Fruit fly (Drosophila melanogaster) whole organism, embryonic: ENCODE measurements around the gene Tsc1.

Experiments used
- Bdp1 ChIP-seq: fragments of 200-800 bp; sonication (Bioruptor generic); optimal IDR thresholded peaks from 3 replicates; lab custom pipeline; 2016; ENCODE audit warnings: missing biosample characterization, missing genetic modification characterization
- C15 ChIP-seq: fragments of 200-800 bp; sonication (Bioruptor generic); IDR thresholded peaks from 3 replicates; pipeline ENCODE4 v1.3.6; 2022; ENCODE audit warnings: missing biosample characterization, missing genetic modification characterization
- CG10209 ChIP-seq: fragments of 200-800 bp; sonication (Bioruptor generic); optimal IDR thresholded peaks from 3 replicates; lab custom pipeline; 2017; ENCODE audit warnings: missing biosample characterization, mild to moderate bottlenecking, missing genetic modification characterization, missing genetic modification reagents
- CG10274 ChIP-seq: fragments of 200-800 bp; sonication (Bioruptor generic); optimal IDR thresholded peaks from 3 replicates; lab custom pipeline; 2017; ENCODE audit warnings: missing biosample characterization, mild to moderate bottlenecking, missing genetic modification characterization
- CG10462 ChIP-seq: fragments of 200-800 bp; sonication (Bioruptor generic); optimal IDR thresholded peaks from 2 replicates; lab custom pipeline; 2016; ENCODE audit warnings: missing biosample characterization, missing genetic modification characterization
- CG11093 ChIP-seq: fragments of 200-800 bp; sonication (Bioruptor generic); IDR thresholded peaks from 3 replicates; pipeline ENCODE4 v1.3.6; 2022; ENCODE audit warnings: missing biosample characterization, missing genetic modification characterization
- CG11696 ChIP-seq: fragments of 200-800 bp; sonication (Bioruptor generic); IDR thresholded peaks from 2 replicates; pipeline ENCODE4 v1.3.6; 2022; ENCODE audit warnings: missing biosample characterization, missing genetic modification characterization
- CG15011 ChIP-seq: fragments of 200-800 bp; sonication (Bioruptor generic); optimal IDR thresholded peaks from 3 replicates; lab custom pipeline; 2018; ENCODE audit warnings: missing biosample characterization, mild to moderate bottlenecking, missing genetic modification characterization
- CG17359 ChIP-seq: fragments of 200-800 bp; sonication (Bioruptor generic); optimal IDR thresholded peaks from 3 replicates; lab custom pipeline; 2018; ENCODE audit warnings: missing biosample characterization, mild to moderate bottlenecking, missing genetic modification characterization, moderate library complexity
- CG17612 ChIP-seq: fragments of 200-800 bp; sonication (Bioruptor generic); IDR thresholded peaks from 2 replicates; pipeline ENCODE4 v1.3.6; 2022; ENCODE audit warnings: missing biosample characterization, missing genetic modification characterization
- CG2678 ChIP-seq: fragments of 200-800 bp; sonication (Bioruptor generic); optimal IDR thresholded peaks from 3 replicates; lab custom pipeline; 2019; ENCODE audit warnings: missing biosample characterization, mild to moderate bottlenecking, missing genetic modification characterization, moderate library complexity
- CG3281 ChIP-seq: fragments of 200-800 bp; sonication (Bioruptor generic); optimal IDR thresholded peaks from 3 replicates; lab custom pipeline; 2017; ENCODE audit warnings: missing biosample characterization, mild to moderate bottlenecking, missing genetic modification characterization
- CG6654 ChIP-seq: fragments of 200-800 bp; sonication (Bioruptor generic); optimal IDR thresholded peaks from 2 replicates; lab custom pipeline; 2017; ENCODE audit warnings: missing biosample characterization, mild to moderate bottlenecking, missing genetic modification characterization
- CG7786 ChIP-seq: fragments of 200-800 bp; sonication (Bioruptor generic); optimal IDR thresholded peaks from 2 replicates; lab custom pipeline; 2016; ENCODE audit warnings: missing biosample characterization, missing genetic modification characterization
- Chrac-16 ChIP-seq: fragments of 200-800 bp; sonication (Bioruptor generic); optimal IDR thresholded peaks from 3 replicates; lab custom pipeline; 2016; ENCODE audit warnings: missing biosample characterization, missing genetic modification characterization
- CrebB ChIP-seq: fragments of 200-800 bp; sonication (Bioruptor generic); optimal IDR thresholded peaks from 3 replicates; lab custom pipeline; 2018; ENCODE audit warnings: missing biosample characterization, mild to moderate bottlenecking, missing genetic modification characterization
- Dip3 ChIP-seq: fragments of 200-800 bp; sonication (Bioruptor generic); optimal IDR thresholded peaks from 3 replicates; lab custom pipeline; 2016; ENCODE audit warnings: missing biosample characterization, missing genetic modification characterization
- Ets65A ChIP-seq: fragments of 200-800 bp; sonication (Bioruptor generic); peaks from one replicate; lab custom pipeline; 2016; ENCODE audit warnings: missing biosample characterization, missing genetic modification characterization
- Gsc ChIP-seq: fragments of 200-800 bp; sonication (Bioruptor generic); IDR thresholded peaks from 2 replicates; pipeline ENCODE4 v1.3.6; 2022; ENCODE audit warnings: missing biosample characterization, missing genetic modification characterization
- H15 ChIP-seq: fragments of 200-800 bp; sonication (Bioruptor generic); IDR thresholded peaks from 3 replicates; pipeline ENCODE4 v1.3.6; 2022; ENCODE audit warnings: missing biosample characterization, missing genetic modification characterization
- Hand ChIP-seq: fragments of 200-800 bp; sonication (Bioruptor generic); optimal IDR thresholded peaks from 2 replicates; lab custom pipeline; 2017; ENCODE audit warnings: mild to moderate bottlenecking, missing biosample characterization, missing genetic modification reagents, missing genetic modification characterization
- HmgD ChIP-seq: fragments of 200-800 bp; sonication (Bioruptor generic); optimal IDR thresholded peaks from 3 replicates; lab custom pipeline; 2016; ENCODE audit warnings: missing biosample characterization, missing genetic modification characterization
- Hmx ChIP-seq: fragments of 200-800 bp; sonication (Bioruptor generic); optimal IDR thresholded peaks from 2 replicates; lab custom pipeline; 2016; ENCODE audit warnings: missing biosample characterization, missing genetic modification characterization
- Hr39 ChIP-seq: fragments of >200 bp; optimal IDR thresholded peaks from 2 replicates; lab custom pipeline; 2017
- Lim3 ChIP-seq: fragments of 200-800 bp; sonication (Bioruptor generic); IDR thresholded peaks from 2 replicates; pipeline ENCODE4 v1.3.6; 2022; ENCODE audit warnings: missing biosample characterization, missing genetic modification characterization
- Max ChIP-seq: fragments of 200-800 bp; sonication (Bioruptor generic); optimal IDR thresholded peaks from 2 replicates; lab custom pipeline; 2016; ENCODE audit warnings: missing biosample characterization, mild to moderate bottlenecking, missing genetic modification characterization
- Meics ChIP-seq: fragments of 200-800 bp; sonication (Bioruptor generic); optimal IDR thresholded peaks from 2 replicates; lab custom pipeline; 2017; ENCODE audit warnings: missing biosample characterization, mild to moderate bottlenecking, missing genetic modification characterization
- Myb ChIP-seq: fragments of 200-800 bp; sonication (Bioruptor generic); optimal IDR thresholded peaks from 2 replicates; lab custom pipeline; 2016; ENCODE audit warnings: missing biosample characterization, missing genetic modification characterization
- NFAT ChIP-seq: fragments of 200-800 bp; sonication (Bioruptor generic); IDR thresholded peaks from 2 replicates; pipeline ENCODE4 v1.3.6; 2022; ENCODE audit warnings: missing biosample characterization, missing genetic modification characterization
- ac ChIP-seq: fragments of 200-800 bp; sonication (Bioruptor generic); optimal IDR thresholded peaks from 3 replicates; lab custom pipeline; 2017; ENCODE audit warnings: missing biosample characterization, mild to moderate bottlenecking, missing genetic modification characterization
- ap ChIP-seq: fragments of 200-800 bp; sonication (Bioruptor generic); IDR thresholded peaks from 2 replicates; pipeline ENCODE4 v1.3.6; 2022; ENCODE audit warnings: missing biosample characterization, missing genetic modification characterization
- bsh ChIP-seq, 2 experiments: fragments of 200-800 bp; sonication (Bioruptor generic); optimal IDR thresholded peaks; 2 replicates each; lab custom pipeline; 2017 to 2018; ENCODE audit warnings: mild to moderate bottlenecking in 2 of 2, missing biosample characterization in 2 of 2, missing genetic modification characterization in 2 of 2, moderate library complexity in 1 of 2
- dan ChIP-seq: fragments of 200-800 bp; sonication (Bioruptor generic); IDR thresholded peaks from 2 replicates; pipeline ENCODE4 v1.3.6; 2022; ENCODE audit warnings: missing biosample characterization, missing genetic modification characterization
- ewg ChIP-seq: fragments of 200-800 bp; sonication (Bioruptor generic); optimal IDR thresholded peaks from 3 replicates; lab custom pipeline; 2017; ENCODE audit warnings: mild to moderate bottlenecking, missing biosample characterization, missing genetic modification reagents, missing genetic modification characterization
- ftz-f1 ChIP-seq: fragments of 200-800 bp; sonication (Bioruptor generic); optimal IDR thresholded peaks from 2 replicates; lab custom pipeline; 2016; ENCODE audit warnings: missing biosample characterization, missing genetic modification characterization
- gro ChIP-seq: fragments of 200-800 bp; sonication (Bioruptor generic); optimal IDR thresholded peaks from 2 replicates; lab custom pipeline; 2016; ENCODE audit warnings: missing biosample characterization, missing genetic modification characterization
- h ChIP-seq: fragments of >200 bp; optimal IDR thresholded peaks from 2 replicates; lab custom pipeline; 2017
- hb ChIP-seq: fragments of 200-800 bp; sonication (Bioruptor generic); IDR thresholded peaks from 3 replicates; pipeline ENCODE4 v1.3.6; 2022; ENCODE audit warnings: missing biosample characterization, missing genetic modification characterization; ENCODE audit not compliant: partially characterized antibody
- knrl ChIP-seq: fragments of 200-800 bp; sonication (Bioruptor generic); IDR thresholded peaks from 3 replicates; pipeline ENCODE4 v1.3.6; 2022; ENCODE audit warnings: missing biosample characterization, missing genetic modification characterization; ENCODE audit not compliant: partially characterized antibody
- mld ChIP-seq: fragments of 200-800 bp; sonication (Bioruptor generic); IDR thresholded peaks from 3 replicates; pipeline ENCODE4 v1.3.6; 2022; ENCODE audit warnings: missing biosample characterization, missing genetic modification characterization; ENCODE audit not compliant: partially characterized antibody
- nerfin-1 ChIP-seq: fragments of 200-800 bp; sonication (Bioruptor generic); optimal IDR thresholded peaks from 3 replicates; lab custom pipeline; 2019; ENCODE audit warnings: missing biosample characterization, mild to moderate bottlenecking, missing genetic modification characterization, moderate library complexity
- onecut ChIP-seq: fragments of 200-800 bp; sonication (Bioruptor generic); IDR thresholded peaks from 2 replicates; pipeline ENCODE4 v1.3.6; 2022; ENCODE audit warnings: missing biosample characterization, missing genetic modification characterization
- pan ChIP-seq, 4 experiments: fragments of >200 bp in 3 of 4; fragments of 200-800 bp in 1 of 4; sonication (Bioruptor generic) in 1 of 4; optimal IDR thresholded peaks in 3 of 4; IDR thresholded peaks in 1 of 4; 2 replicates each; pipeline versions ENCODE4 v1.3.6 to Lab custom; 2017 to 2022; ENCODE audit warnings: missing biosample characterization in 2 of 4, missing genetic modification characterization in 2 of 4, mixed read lengths in 1 of 4
- ranshi ChIP-seq: fragments of 200-800 bp; sonication (Bioruptor generic); IDR thresholded peaks from 2 replicates; pipeline ENCODE4 v1.3.6; 2022; ENCODE audit warnings: missing biosample characterization, missing genetic modification characterization
- run ChIP-seq: fragments of 200-800 bp; sonication (Bioruptor generic); optimal IDR thresholded peaks from 3 replicates; lab custom pipeline; 2018; ENCODE audit warnings: missing biosample characterization, mild to moderate bottlenecking, missing genetic modification characterization
- salm ChIP-seq: fragments of 200-800 bp; sonication (Bioruptor generic); optimal IDR thresholded peaks from 2 replicates; lab custom pipeline; 2018; ENCODE audit warnings: missing biosample characterization, mild to moderate bottlenecking, missing genetic modification characterization
- so ChIP-seq: fragments of 200-800 bp; sonication (Bioruptor generic); IDR thresholded peaks from 3 replicates; pipeline ENCODE4 v1.3.6; 2022; ENCODE audit warnings: missing biosample characterization, missing genetic modification characterization
- ssp ChIP-seq: fragments of 200-800 bp; sonication (Bioruptor generic); IDR thresholded peaks from 2 replicates; pipeline ENCODE4 v1.3.6; 2022; ENCODE audit warnings: missing biosample characterization, missing genetic modification characterization
- tap ChIP-seq: fragments of 200-800 bp; optimal IDR thresholded peaks from 3 replicates; lab custom pipeline; 2019; ENCODE audit warnings: missing biosample characterization, mild to moderate bottlenecking, missing genetic modification characterization, moderate library complexity
- toy ChIP-seq: fragments of 200-800 bp; sonication (Bioruptor generic); IDR thresholded peaks from 2 replicates; pipeline ENCODE4 v1.3.6; 2022; ENCODE audit warnings: missing biosample characterization, missing genetic modification characterization
- ttk ChIP-seq: fragments of 200-800 bp; sonication (Bioruptor generic); IDR thresholded peaks from 2 replicates; pipeline ENCODE4 v2.1.2; 2022; ENCODE audit warnings: missing biosample characterization, missing genetic modification characterization
- yki ChIP-seq: fragments of >200 bp; optimal IDR thresholded peaks from 3 replicates; lab custom pipeline; 2018

Gene Tsc1

DNA sequence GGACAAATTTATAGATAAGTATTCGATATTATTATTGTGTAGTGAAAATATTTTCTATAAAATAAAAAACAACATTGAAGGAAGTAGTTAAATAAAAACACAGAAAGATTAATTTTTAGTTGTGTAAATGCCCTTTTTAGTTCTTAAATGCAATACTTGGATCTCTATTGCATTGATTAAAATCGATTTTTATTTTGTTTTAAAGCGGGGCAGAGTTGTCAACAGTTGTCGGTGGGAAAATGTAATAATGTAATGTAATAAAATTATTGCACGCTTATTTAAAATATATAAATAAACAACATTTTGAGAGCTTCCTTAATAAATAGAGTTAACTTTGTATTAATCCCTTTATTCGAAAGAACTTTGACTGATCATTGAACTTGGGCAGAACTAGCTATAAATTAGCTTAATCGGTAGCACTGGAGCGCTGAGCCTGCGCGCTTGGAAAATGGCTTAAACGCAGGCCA, 33.5 kb downstream of the Tsc1 start, which contains the start of gene Apc2 (continued):
- TF ChIP-seq CG7786 (GFP tag; lab: Kevin White, UChicago) (no peak), ac (GFP tag; lab: Kevin White, UChicago) (no peak), h (lab: Kevin White, UChicago) (no peak), nerfin-1 (tag; lab: Kevin White, UChicago) (peak; percentile 24), Hmx (GFP tag; lab: Kevin White, UChicago) (no peak), Gsc (GFP tag; lab: Robert Waterston, UW) (no peak), ranshi (GFP tag; lab: Robert Waterston, UW) (peak; percentile 60; the same call in 1 of the 2 replicates), ttk (GFP tag; lab: Robert Waterston, UW) (peak; percentile 64), tap (tag; lab: Kevin White, UChicago) (peak; percentile 46), H15 (GFP tag; lab: Robert Waterston, UW) (no peak), knrl (GFP tag; lab: Robert Waterston, UW) (peak; percentile 46; the same call in 1 of the 3 replicates), NFAT (GFP tag; lab: Robert Waterston, UW) (peak; percentile 51; the same call in 1 of the 2 replicates), HmgD (no peak), ftz-f1 (GFP tag; lab: Kevin White, UChicago) (no peak), Hr39 (lab: Kevin White, UChicago) (no peak), CG15011 (GFP tag; lab: Kevin White, UChicago) (peak; percentile 14), yki (no peak), Bdp1 (GFP tag; lab: Kevin White, UChicago) (peak; percentile 14), run (tag; lab: Kevin White, UChicago) (no peak), hb (GFP tag; lab: Robert Waterston, UW) (no peak), toy (GFP tag; lab: Robert Waterston, UW) (no peak), Dip3 (GFP tag; lab: Kevin White, UChicago) (peak; percentile 34), bsh (GFP tag; optimal IDR thresholded peaks at IDR 0.05; lab: Kevin White, UChicago) (peak in 1 of 2 experiments; percentile 63), Meics (GFP tag; lab: Kevin White, UChicago) (peak; percentile 63), Chrac-16 (peak; percentile 47), onecut (0 out of 2 replicates have a peak, but pooled peaks have one; percentile 24), CG6654 (GFP tag; lab: Kevin White, UChicago) (no peak), CrebB (tag; lab: Kevin White, UChicago) (no peak), CG11696 (GFP tag; lab: Robert Waterston, UW) (no peak), C15 (GFP tag; lab: Robert Waterston, UW) (no peak), CG11093 (GFP tag; lab: Robert Waterston, UW) (peak; percentile 37; the same call in 1 of the 3 replicates), Hand (no peak), ssp (GFP tag; lab: Robert Waterston, UW) (0 out of 2 replicates have a peak, but pooled peaks have one; percentile 39), mld (GFP tag; lab: Robert Waterston, UW) (no peak), CG10462 (GFP tag; lab: Kevin White, UChicago) (peak; percentile 73), CG17612 (0 out of 2 replicates have a peak, but pooled peaks have one; percentile 13), CG3281 (GFP tag; lab: Kevin White, UChicago) (peak; percentile 55), CG17359 (tag; lab: Kevin White, UChicago) (peak; percentile 58), ewg (GFP tag; lab: Kevin White, UChicago) (peak; percentile 73), Ets65A (GFP tag; lab: Kevin White, UChicago) (peak; percentile 79), CG10274 (no peak), dan (GFP tag; lab: Robert Waterston, UW) (no peak), Myb (GFP tag; lab: Kevin White, UChicago) (peak; percentile 2), gro (no peak), Max (GFP tag; lab: Kevin White, UChicago) (peak; percentile 35), salm (tag; lab: Kevin White, UChicago) (peak; percentile 27), so (GFP tag; lab: Robert Waterston, UW) (no peak), pan (optimal IDR thresholded peaks at IDR 0.05; lab: Kevin White, UChicago) (no peak), pan (GFP tag; optimal IDR thresholded peaks at IDR 0.05 in 1 of 2, IDR thresholded peaks at IDR 0.05 in 1 of 2) (peak in 1 of 2 experiments; percentile 70), CG10209 (peak; percentile 51), CG2678 (tag; lab: Kevin White, UChicago) (peak; percentile 75), ap (GFP tag; lab: Robert Waterston, UW) (no peak), Lim3 (no peak)
